Worm (Caenorhabditis elegans) whole organism, L1 larva: ENCODE measurements around the gene rps-14.

Source experiments
- C16A3.4 ChIP-seq: fragments of 150-350 bp; optimal IDR thresholded peaks from 2 replicates; lab custom pipeline; 2014; ENCODE audit warnings: missing biosample characterization, missing genetic modification characterization
- aha-1 ChIP-seq: fragments of 150-350 bp; optimal IDR thresholded peaks from 2 replicates; lab custom pipeline; 2014; ENCODE audit warnings: missing biosample characterization, missing genetic modification characterization
- alr-1 ChIP-seq: fragments of 200-800 bp; sonication (Bioruptor generic); optimal IDR thresholded peaks from 2 replicates; lab custom pipeline; 2018; ENCODE audit warnings: borderline replicate concordance, mild to moderate bottlenecking, missing genetic modification characterization, missing compliant biosample characterization
- ceh-63 ChIP-seq: fragments of 200-800 bp; sonication (Bioruptor generic); optimal IDR thresholded peaks from 2 replicates; lab custom pipeline; 2018; ENCODE audit warnings: mild to moderate bottlenecking, missing genetic modification characterization, missing compliant biosample characterization
- ceh-88 ChIP-seq: fragments of 200-800 bp; sonication (Bioruptor generic); IDR thresholded peaks from 2 replicates; pipeline ENCODE4 v1.3.6; 2022; ENCODE audit warnings: missing genetic modification characterization, missing compliant biosample characterization
- ceh-90 ChIP-seq: sonication (generic microtip); optimal IDR thresholded peaks from 2 replicates; lab custom pipeline; 2016; ENCODE audit warnings: missing genetic modification characterization, missing compliant biosample characterization
- dsc-1 ChIP-seq: sonication (generic microtip); optimal IDR thresholded peaks from 2 replicates; lab custom pipeline; 2016; ENCODE audit warnings: mild to moderate bottlenecking, missing genetic modification characterization, missing compliant biosample characterization
- egl-13 ChIP-seq: sonication (generic microtip); optimal IDR thresholded peaks from 2 replicates; lab custom pipeline; 2016; ENCODE audit warnings: missing genotype, missing genetic modification reagents, missing genetic modification characterization, missing compliant biosample characterization
- elt-3 ChIP-seq, 6 experiments: fragments of 150-350 bp in 1 of 6; sonication (generic microtip); optimal IDR thresholded peaks; 2 replicates each; lab custom pipeline; 2017 to 2018; ENCODE audit warnings: missing biosample characterization in 6 of 6, missing genetic modification characterization in 6 of 6, inconsistent platforms in 1 of 6
- fkh-10 ChIP-seq: sonication (generic microtip); optimal IDR thresholded peaks from 2 replicates; lab custom pipeline; 2017; ENCODE audit warnings: missing biosample characterization, missing genetic modification reagents, missing genetic modification characterization
- fkh-4 ChIP-seq: sonication (generic microtip); optimal IDR thresholded peaks from 2 replicates; lab custom pipeline; 2016; ENCODE audit warnings: missing compliant biosample characterization, missing genetic modification characterization, borderline replicate concordance
- fos-1 ChIP-seq: fragments of 150-350 bp; optimal IDR thresholded peaks from 2 replicates; lab custom pipeline; 2014; ENCODE audit warnings: missing biosample characterization, missing genetic modification characterization
- grh-1 ChIP-seq: fragments of 200-800 bp; sonication (Bioruptor generic); IDR thresholded peaks from 2 replicates; pipeline ENCODE4 v1.3.6; 2022; ENCODE audit warnings: missing genetic modification reagents, missing genetic modification characterization, missing compliant biosample characterization
- hlh-4 ChIP-seq: sonication (generic microtip); optimal IDR thresholded peaks from 2 replicates; lab custom pipeline; 2016; ENCODE audit warnings: mild to moderate bottlenecking, missing genetic modification characterization, missing compliant biosample characterization
- hpl-2 ChIP-seq: fragments of 150-350 bp; optimal IDR thresholded peaks from 2 replicates; lab custom pipeline; 2014; ENCODE audit warnings: missing biosample characterization, missing genetic modification reagents, missing genetic modification characterization
- jun-1 ChIP-seq: fragments of 150-350 bp; optimal IDR thresholded peaks from 2 replicates; lab custom pipeline; 2014; ENCODE audit warnings: missing biosample characterization, missing genetic modification reagents, missing genetic modification characterization
- lin-13 ChIP-seq: fragments of 150-350 bp; optimal IDR thresholded peaks from 2 replicates; lab custom pipeline; 2014; ENCODE audit warnings: missing biosample characterization, missing genetic modification reagents, missing genetic modification characterization
- lin-35 ChIP-seq, 2 experiments: fragments of 150-350 bp; optimal IDR thresholded peaks; 2 replicates each; lab custom pipeline; 2014; ENCODE audit warnings: missing biosample characterization in 2 of 2, missing genetic modification characterization in 2 of 2, missing genetic modification reagents in 2 of 2
- lin-39 ChIP-seq: fragments of 150-350 bp; optimal IDR thresholded peaks from 2 replicates; lab custom pipeline; 2014; ENCODE audit warnings: missing biosample characterization, missing genetic modification reagents, missing genetic modification characterization
- mab-9 ChIP-seq: fragments of 200-800 bp; sonication (Bioruptor generic); IDR thresholded peaks from 2 replicates; pipeline ENCODE4 v1.3.6; 2022; ENCODE audit warnings: missing genetic modification reagents, missing genetic modification characterization, missing compliant biosample characterization
- mef-2 ChIP-seq: fragments of 150-350 bp; optimal IDR thresholded peaks from 2 replicates; lab custom pipeline; 2014; ENCODE audit warnings: missing biosample characterization, missing genetic modification characterization
- nhr-12 ChIP-seq: sonication (generic microtip); optimal IDR thresholded peaks from 2 replicates; lab custom pipeline; 2017; ENCODE audit warnings: missing biosample characterization, missing genetic modification characterization
- nhr-71 ChIP-seq: sonication (generic microtip); optimal IDR thresholded peaks from 2 replicates; lab custom pipeline; 2016; ENCODE audit warnings: mild to moderate bottlenecking, missing genetic modification characterization, moderate library complexity, missing compliant biosample characterization
- nhr-76 ChIP-seq: sonication (generic microtip); optimal IDR thresholded peaks from 2 replicates; lab custom pipeline; 2017; ENCODE audit warnings: missing biosample characterization, missing genetic modification characterization
- nhr-77 ChIP-seq: fragments of 150-350 bp; optimal IDR thresholded peaks from 2 replicates; lab custom pipeline; 2014; ENCODE audit warnings: missing biosample characterization, missing genetic modification characterization
- nhr-90 ChIP-seq: sonication (generic microtip); optimal IDR thresholded peaks from 2 replicates; lab custom pipeline; 2016; ENCODE audit warnings: mild to moderate bottlenecking, missing genetic modification characterization, missing compliant biosample characterization; ENCODE audit not compliant: poor library complexity
- pag-3 ChIP-seq: sonication (generic microtip); optimal IDR thresholded peaks from 2 replicates; lab custom pipeline; 2017; ENCODE audit warnings: missing genetic modification characterization, mild to moderate bottlenecking, missing compliant biosample characterization, antibody characterized with exemption, borderline replicate concordance; ENCODE audit not compliant: insufficient read depth
- rnt-1 ChIP-seq: sonication (generic microtip); optimal IDR thresholded peaks from 2 replicates; lab custom pipeline; 2016; ENCODE audit warnings: mild to moderate bottlenecking, missing genetic modification characterization, moderate library complexity, missing compliant biosample characterization
- snpc-4 ChIP-seq: fragments of 150-350 bp; optimal IDR thresholded peaks from 2 replicates; lab custom pipeline; 2014; ENCODE audit warnings: missing biosample characterization, missing genetic modification characterization
- snu-23 ChIP-seq: sonication (generic microtip); optimal IDR thresholded peaks from 2 replicates; lab custom pipeline; 2016; ENCODE audit warnings: missing genetic modification characterization, missing compliant biosample characterization
- sox-4 ChIP-seq: sonication (generic microtip); optimal IDR thresholded peaks from 2 replicates; lab custom pipeline; 2016; ENCODE audit warnings: missing genetic modification characterization, missing compliant biosample characterization
- sptf-1 ChIP-seq: fragments of 150-350 bp; optimal IDR thresholded peaks from 2 replicates; lab custom pipeline; 2014; ENCODE audit warnings: missing biosample characterization, missing genetic modification characterization
- sup-37 ChIP-seq: fragments of 200-800 bp; sonication (Bioruptor generic); optimal IDR thresholded peaks from 2 replicates; lab custom pipeline; 2018; ENCODE audit warnings: mild to moderate bottlenecking, missing genetic modification characterization, missing compliant biosample characterization
- swsn-7 ChIP-seq: sonication (generic microtip); optimal IDR thresholded peaks from 2 replicates; lab custom pipeline; 2016; ENCODE audit warnings: missing genetic modification characterization, missing compliant biosample characterization
- tbx-2 ChIP-seq: sonication (generic microtip); optimal IDR thresholded peaks from 2 replicates; lab custom pipeline; 2016; ENCODE audit warnings: missing genetic modification characterization, missing compliant biosample characterization
- tlp-1 ChIP-seq: fragments of 150-350 bp; optimal IDR thresholded peaks from 2 replicates; lab custom pipeline; 2014; ENCODE audit warnings: missing biosample characterization, missing genetic modification characterization
- unc-62 ChIP-seq: fragments of 150-350 bp; optimal IDR thresholded peaks from 2 replicates; lab custom pipeline; 2014; ENCODE audit warnings: missing biosample characterization, missing genetic modification reagents, missing genetic modification characterization
- vab-15 ChIP-seq: sonication (generic microtip); optimal IDR thresholded peaks from 2 replicates; lab custom pipeline; 2017; ENCODE audit warnings: missing genotype, mild to moderate bottlenecking, missing genetic modification characterization, missing compliant biosample characterization
- zag-1 ChIP-seq: fragments of 150-350 bp; optimal IDR thresholded peaks from 2 replicates; lab custom pipeline; 2014; ENCODE audit warnings: missing biosample characterization, missing genetic modification characterization
- zip-4 ChIP-seq: fragments of 200-800 bp; sonication (Bioruptor generic); optimal IDR thresholded peaks from 2 replicates; lab custom pipeline; 2018; ENCODE audit warnings: mild to moderate bottlenecking, missing genetic modification characterization, moderate library complexity, missing compliant biosample characterization
- ztf-4 ChIP-seq: fragments of 150-350 bp; optimal IDR thresholded peaks from 2 replicates; lab custom pipeline; 2014; ENCODE audit warnings: missing biosample characterization, missing genetic modification characterization

rps-14 gene

DNA sequence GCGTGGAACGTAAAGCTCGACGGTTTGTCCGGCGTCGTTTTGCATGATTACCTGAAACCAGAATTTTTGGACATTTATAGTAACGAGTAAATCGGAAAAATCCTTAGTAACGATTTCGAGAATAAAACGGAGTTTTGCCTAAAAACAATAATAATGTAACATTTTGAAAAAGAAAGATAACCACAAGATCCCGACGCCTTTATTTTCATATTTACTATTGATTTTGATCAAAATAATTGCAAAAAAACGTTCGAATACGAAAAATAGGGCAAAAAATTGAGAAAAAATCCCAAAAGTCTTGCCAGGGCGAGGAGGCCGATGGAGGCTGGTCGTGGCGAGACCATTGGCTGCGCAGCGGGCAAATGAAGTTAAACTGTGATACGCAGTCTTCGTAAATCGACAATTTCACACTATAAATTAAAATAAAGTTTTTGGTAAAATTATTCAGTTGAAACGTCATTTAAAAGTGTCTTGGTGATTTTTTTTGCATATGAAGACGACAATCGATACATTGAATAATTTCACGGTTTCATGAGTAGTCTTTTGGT, 10.3 kb upstream of the rps-14 start, which contains the start of gene rps-21 (continued):
- TF ChIP-seq elt-3 (tag; optimal IDR thresholded peaks at IDR 0.05; lab: Kevin White, UChicago) (peak in 2 of 6 experiments; percentile 53 to 62), sox-4 (peak; percentile 25), egl-13 (tag; lab: Kevin White, UChicago) (peak; percentile 22), nhr-12 (tag; lab: Kevin White, UChicago) (no peak), fkh-4 (no peak), sup-37 (GFP tag; lab: Kevin White, UChicago) (no peak), ceh-63 (GFP tag; lab: Kevin White, UChicago) (no peak), nhr-77 (tag; lab: Kevin White, UChicago) (peak; percentile 79), nhr-71 (tag; lab: Kevin White, UChicago) (peak; percentile 89), rnt-1 (tag; lab: Kevin White, UChicago) (peak; percentile 82), ceh-88 (GFP tag; lab: Robert Waterston, UW) (0 out of 2 replicates have a peak, but pooled peaks have one; percentile 9), lin-35 (GFP tag; optimal IDR thresholded peaks at IDR 0.05; lab: Kevin White, UChicago) (peak; percentile 84 to 92), hpl-2 (GFP tag; lab: Kevin White, UChicago) (peak; percentile 10), swsn-7 (peak; percentile 80), fos-1 (tag; lab: Kevin White, UChicago) (peak; percentile 43), C16A3.4 (tag; lab: Kevin White, UChicago) (peak; percentile 91), zag-1 (tag; lab: Kevin White, UChicago) (no peak), grh-1 (GFP tag; lab: Robert Waterston, UW) (peak; percentile 63), mab-9 (GFP tag; lab: Robert Waterston, UW) (0 out of 2 replicates have a peak, but pooled peaks have one; percentile 9), nhr-76 (tag; lab: Kevin White, UChicago) (no peak), sptf-1 (tag; lab: Kevin White, UChicago) (no peak), snu-23 (GFP tag; lab: Kevin White, UChicago) (peak; percentile 91), alr-1 (tag; lab: Kevin White, UChicago) (no peak), vab-15 (tag; lab: Kevin White, UChicago) (peak; percentile 31), tlp-1 (tag; lab: Kevin White, UChicago) (no peak), ceh-90 (tag; lab: Kevin White, UChicago) (no peak), ztf-4 (tag; lab: Kevin White, UChicago) (peak; percentile 29), snpc-4 (peak; percentile 55), unc-62 (GFP tag; lab: Kevin White, UChicago) (no peak), zip-4 (GFP tag; lab: Kevin White, UChicago) (peak; percentile 27), lin-39 (tag; lab: Kevin White, UChicago) (no peak), nhr-90 (tag; lab: Kevin White, UChicago) (peak; percentile 72), dsc-1 (tag; lab: Kevin White, UChicago) (peak; percentile 74), aha-1 (tag; lab: Kevin White, UChicago) (no peak), tbx-2 (tag; lab: Kevin White, UChicago) (peak; percentile 88), lin-13 (GFP tag; lab: Kevin White, UChicago) (peak; percentile 67), hlh-4 (tag; lab: Kevin White, UChicago) (no peak), mef-2 (tag; lab: Kevin White, UChicago) (no peak), jun-1 (tag; lab: Kevin White, UChicago) (peak; percentile 73), fkh-10 (peak; percentile 12), pag-3 (tag; lab: Kevin White, UChicago) (no peak)
